Worm (Caenorhabditis elegans) whole organism, late embryonic: ENCODE measurements around the gene col-123.

Experiments used
- C08G9.2 ChIP-seq: sonication (generic microtip); optimal IDR thresholded peaks from 2 replicates; lab custom pipeline; 2016; ENCODE audit warnings: mild to moderate bottlenecking, missing genetic modification characterization, moderate library complexity, missing compliant biosample characterization
- C38D4.7 ChIP-seq: fragments of 200-800 bp; sonication (Bioruptor generic); optimal IDR thresholded peaks from 2 replicates; lab custom pipeline; 2018; ENCODE audit warnings: mild to moderate bottlenecking, missing genetic modification characterization, moderate library complexity, missing compliant biosample characterization
- K02D7.2 ChIP-seq: sonication (generic microtip); optimal IDR thresholded peaks from 2 replicates; lab custom pipeline; 2017; ENCODE audit warnings: mild to moderate bottlenecking, missing genetic modification characterization, missing compliant biosample characterization
- ahr-1 ChIP-seq: sonication (generic microtip); optimal IDR thresholded peaks from 2 replicates; lab custom pipeline; 2016; ENCODE audit warnings: missing genetic modification characterization, missing compliant biosample characterization
- ceh-22 ChIP-seq: sonication (generic microtip); optimal IDR thresholded peaks from 2 replicates; lab custom pipeline; 2017; ENCODE audit warnings: missing biosample characterization, missing genetic modification characterization
- ceh-30 ChIP-seq: fragments of 150-350 bp; optimal IDR thresholded peaks from 2 replicates; lab custom pipeline; 2014; ENCODE audit warnings: missing biosample characterization, missing genetic modification characterization
- ceh-31 ChIP-seq: sonication (generic microtip); optimal IDR thresholded peaks from 2 replicates; lab custom pipeline; 2016; ENCODE audit warnings: missing genetic modification characterization, missing compliant biosample characterization
- ceh-34 ChIP-seq: sonication (generic microtip); optimal IDR thresholded peaks from 2 replicates; lab custom pipeline; 2016; ENCODE audit warnings: mild to moderate bottlenecking, missing genetic modification characterization, missing compliant biosample characterization
- ceh-48 ChIP-seq: sonication (generic microtip); optimal IDR thresholded peaks from 2 replicates; lab custom pipeline; 2016; ENCODE audit warnings: missing genetic modification characterization, inconsistent platforms, missing compliant biosample characterization
- che-1 ChIP-seq: sonication (generic microtip); optimal IDR thresholded peaks from 2 replicates; lab custom pipeline; 2016; ENCODE audit warnings: mild to moderate bottlenecking, missing genetic modification characterization, missing compliant biosample characterization
- dve-1 ChIP-seq: sonication (generic microtip); optimal IDR thresholded peaks from 2 replicates; lab custom pipeline; 2017; ENCODE audit warnings: antibody characterized with exemption, mild to moderate bottlenecking, missing genetic modification characterization, missing compliant biosample characterization
- elt-2 ChIP-seq: sonication (generic microtip); optimal IDR thresholded peaks from 2 replicates; lab custom pipeline; 2016; ENCODE audit warnings: missing genetic modification reagents, missing genetic modification characterization, missing compliant biosample characterization
- elt-4 ChIP-seq: sonication (generic microtip); optimal IDR thresholded peaks from 2 replicates; lab custom pipeline; 2016; ENCODE audit warnings: missing genetic modification characterization, missing compliant biosample characterization
- ets-4 ChIP-seq: sonication (generic microtip); optimal IDR thresholded peaks from 2 replicates; lab custom pipeline; 2016; ENCODE audit warnings: missing genetic modification characterization, missing compliant biosample characterization
- eyg-1 ChIP-seq: sonication (generic microtip); optimal IDR thresholded peaks from 2 replicates; lab custom pipeline; 2016; ENCODE audit warnings: missing genotype, missing genetic modification characterization, missing compliant biosample characterization
- fax-1 ChIP-seq: sonication (generic microtip); optimal IDR thresholded peaks from 2 replicates; lab custom pipeline; 2016; ENCODE audit warnings: missing genotype, missing genetic modification characterization, missing compliant biosample characterization
- fkh-6 ChIP-seq: sonication (generic microtip); optimal IDR thresholded peaks from 2 replicates; lab custom pipeline; 2016; ENCODE audit warnings: missing genetic modification characterization, missing compliant biosample characterization
- gmeb-2 ChIP-seq: sonication (generic microtip); optimal IDR thresholded peaks from 2 replicates; lab custom pipeline; 2016; ENCODE audit warnings: missing genetic modification characterization, inconsistent platforms, missing compliant biosample characterization
- hlh-30 ChIP-seq: sonication (generic microtip); optimal IDR thresholded peaks from 2 replicates; lab custom pipeline; 2017; ENCODE audit warnings: antibody characterized with exemption, missing genetic modification characterization, missing compliant biosample characterization; ENCODE audit not compliant: insufficient read depth
- hlh-6 ChIP-seq: sonication (generic microtip); optimal IDR thresholded peaks from 2 replicates; lab custom pipeline; 2016; ENCODE audit warnings: missing genotype, missing genetic modification characterization, missing compliant biosample characterization
- hlh-8 ChIP-seq: sonication (generic microtip); optimal IDR thresholded peaks from 2 replicates; lab custom pipeline; 2016; ENCODE audit warnings: missing genotype, missing genetic modification characterization, missing compliant biosample characterization
- lim-6 ChIP-seq: sonication (generic microtip); optimal IDR thresholded peaks from 2 replicates; lab custom pipeline; 2016; ENCODE audit warnings: missing genetic modification characterization, missing compliant biosample characterization
- lin-11 ChIP-seq: fragments of 200-800 bp; sonication (Bioruptor generic); optimal IDR thresholded peaks from 2 replicates; lab custom pipeline; 2018; ENCODE audit warnings: mild to moderate bottlenecking, missing genetic modification characterization, missing compliant biosample characterization
- madf-2 ChIP-seq: sonication (generic microtip); optimal IDR thresholded peaks from 2 replicates; lab custom pipeline; 2017; ENCODE audit warnings: missing genetic modification characterization, missing compliant biosample characterization
- mec-3 ChIP-seq: sonication (generic microtip); optimal IDR thresholded peaks from 2 replicates; lab custom pipeline; 2016; ENCODE audit warnings: borderline replicate concordance, missing genetic modification characterization, missing compliant biosample characterization
- nhr-11 ChIP-seq: fragments of 150-350 bp; optimal IDR thresholded peaks from 2 replicates; lab custom pipeline; 2014; ENCODE audit warnings: missing biosample characterization, missing genetic modification characterization
- odd-2 ChIP-seq: sonication (generic microtip); optimal IDR thresholded peaks from 2 replicates; lab custom pipeline; 2017; ENCODE audit warnings: antibody characterized with exemption, mild to moderate bottlenecking, missing genetic modification characterization, missing compliant biosample characterization
- pag-3 ChIP-seq: sonication (generic microtip); optimal IDR thresholded peaks from 2 replicates; lab custom pipeline; 2016; ENCODE audit warnings: missing compliant biosample characterization, missing genetic modification characterization, borderline replicate concordance
- pat-9 ChIP-seq: fragments of 200-800 bp; sonication (Bioruptor generic); optimal IDR thresholded peaks from 2 replicates; lab custom pipeline; 2018; ENCODE audit warnings: mild to moderate bottlenecking, missing genetic modification characterization, moderate library complexity, missing compliant biosample characterization
- pha-2 ChIP-seq: sonication (generic microtip); optimal IDR thresholded peaks from 2 replicates; lab custom pipeline; 2017; ENCODE audit warnings: mild to moderate bottlenecking, missing genetic modification characterization, missing compliant biosample characterization
- pros-1 ChIP-seq: fragments of 150-350 bp; optimal IDR thresholded peaks from 2 replicates; lab custom pipeline; 2014; ENCODE audit warnings: missing biosample characterization, missing genetic modification reagents, missing genetic modification characterization
- ref-2 ChIP-seq: sonication (generic microtip); optimal IDR thresholded peaks from 2 replicates; lab custom pipeline; 2016; ENCODE audit warnings: missing genetic modification characterization, missing compliant biosample characterization
- rnt-1 ChIP-seq: sonication (generic microtip); optimal IDR thresholded peaks from 2 replicates; lab custom pipeline; 2016; ENCODE audit warnings: missing genetic modification characterization, missing compliant biosample characterization
- sdc-2 ChIP-seq: sonication (generic microtip); optimal IDR thresholded peaks from 2 replicates; lab custom pipeline; 2016; ENCODE audit warnings: missing genotype, missing genetic modification characterization, missing compliant biosample characterization
- sox-4 ChIP-seq: sonication (generic microtip); optimal IDR thresholded peaks from 2 replicates; lab custom pipeline; 2017; ENCODE audit warnings: mild to moderate bottlenecking, missing genetic modification characterization, inconsistent platforms, missing compliant biosample characterization
- tbx-2 ChIP-seq: sonication (generic microtip); optimal IDR thresholded peaks from 2 replicates; lab custom pipeline; 2016; ENCODE audit warnings: missing genetic modification characterization, missing compliant biosample characterization
- unc-42 ChIP-seq: sonication (generic microtip); optimal IDR thresholded peaks from 2 replicates; lab custom pipeline; 2016; ENCODE audit warnings: missing genotype, missing genetic modification characterization, missing compliant biosample characterization
- unc-55 ChIP-seq: sonication (generic microtip); optimal IDR thresholded peaks from 2 replicates; lab custom pipeline; 2017; ENCODE audit warnings: missing biosample characterization, missing genetic modification reagents, missing genetic modification characterization
- zip-5 ChIP-seq: sonication (generic microtip); optimal IDR thresholded peaks from 2 replicates; lab custom pipeline; 2016; ENCODE audit warnings: missing genetic modification characterization, missing compliant biosample characterization

Gene col-123

ce11 chrIV:9822585-9822984 is 864 bp downstream of the col-123 start:
- TF ChIP-seq che-1 (no peak), ref-2 (tag; lab: Kevin White, UChicago) (no peak), C08G9.2 (tag; lab: Kevin White, UChicago) (peak; percentile 9), dve-1 (tag; lab: Kevin White, UChicago) (no peak)

- TF ChIP-seq C08G9.2 (tag; lab: Kevin White, UChicago) (no peak), gmeb-2 (tag; lab: Kevin White, UChicago) (no peak), pat-9 (tag; lab: Kevin White, UChicago) (no peak), fax-1 (tag; lab: Kevin White, UChicago) (no peak), ceh-48 (no peak), pag-3 (tag; lab: Kevin White, UChicago) (no peak), sox-4 (no peak), ceh-31 (tag; lab: Kevin White, UChicago) (no peak)
These were observed 2.8 kb downstream of the col-123 start, which contains the start of gene catp-6 for ce11 chrIV:9824480-9824879. Gene catp-6, minus strand, starts transcription at chrIV:9824580.

ce11 chrIV:9825196-9825744 is 3.5 kb downstream of the col-123 start, which contains the start of gene mtr-4:
Gene mtr-4, plus strand, starts transcription at chrIV:9825694.
- TF ChIP-seq C08G9.2 (tag; lab: Kevin White, UChicago) (no peak), rnt-1 (tag; lab: Kevin White, UChicago) (no peak), elt-4 (tag; lab: Kevin White, UChicago) (no peak), fkh-6 (tag; lab: Kevin White, UChicago) (no peak), zip-5 (tag; lab: Kevin White, UChicago) (no peak), hlh-8 (tag; lab: Kevin White, UChicago) (no peak), sdc-2 (no peak), pros-1 (tag; lab: Kevin White, UChicago) (no peak), ahr-1 (tag; lab: Kevin White, UChicago) (no peak), dve-1 (tag; lab: Kevin White, UChicago) (no peak), ceh-48 (no peak), mec-3 (tag; lab: Kevin White, UChicago) (no peak), lin-11 (tag; lab: Kevin White, UChicago) (no peak), hlh-6 (no peak), hlh-30 (tag; lab: Kevin White, UChicago) (no peak), ceh-34 (tag; lab: Kevin White, UChicago) (no peak), pag-3 (tag; lab: Kevin White, UChicago) (no peak)

ce11 chrIV:9832586-9832985 is 10.9 kb downstream of the col-123 start, which contains the start of gene kin-21:
Gene kin-21, plus strand, starts transcription at chrIV:9832886.
- TF ChIP-seq madf-2 (tag; lab: Kevin White, UChicago) (no peak), mec-3 (tag; lab: Kevin White, UChicago) (no peak), ref-2 (tag; lab: Kevin White, UChicago) (no peak), pros-1 (tag; lab: Kevin White, UChicago) (no peak), elt-2 (tag; lab: Kevin White, UChicago) (no peak), odd-2 (tag; lab: Kevin White, UChicago) (no peak)

ce11 chrIV:9833337-9833736 is 11.6 kb downstream of the col-123 start:
- TF ChIP-seq pha-2 (tag; lab: Kevin White, UChicago) = no peak
- TF ChIP-seq nhr-11 (tag; lab: Kevin White, UChicago) = no peak
- TF ChIP-seq K02D7.2 (tag; lab: Kevin White, UChicago) = no peak
- no peak for TF ChIP-seq C38D4.7 (GFP tag; lab: Kevin White, UChicago)
- no peak for TF ChIP-seq ceh-30 (tag; lab: Kevin White, UChicago)
- TF ChIP-seq unc-42 = no peak
- TF ChIP-seq lim-6 = no peak
- TF ChIP-seq ref-2 (tag; lab: Kevin White, UChicago) = no peak
- no peak for TF ChIP-seq hlh-6
- no peak for TF ChIP-seq ahr-1 (tag; lab: Kevin White, UChicago)
- no peak for TF ChIP-seq eyg-1 (tag; lab: Kevin White, UChicago)
- TF ChIP-seq ets-4 (tag; lab: Kevin White, UChicago) = no peak
- no peak for TF ChIP-seq ceh-22 (tag; lab: Kevin White, UChicago)
- no peak for TF ChIP-seq tbx-2 (tag; lab: Kevin White, UChicago)
- no peak for TF ChIP-seq madf-2 (tag; lab: Kevin White, UChicago)
- TF ChIP-seq unc-55 = no peak
